Fruit fly (Drosophila melanogaster): ENCODE measurements around the gene CG1387.

The CG1387 gene

dm6 chrX:8407124-8407775 lies 21.7 kb downstream of the CG1387 start, which contains the start of gene PIG-T (continued):
- TF ChIP-seq CG7928 (GFP tag; optimal IDR thresholded peaks at IDR 0.05) (peak; percentile 87), amos (GFP tag; IDR thresholded peaks at IDR 0.05; ENCODE audit: partially characterized antibody) (peak; percentile 32; the same call in 1 of the 2 replicates), CG33213 (GFP tag; optimal IDR thresholded peaks at IDR 0.05) (peak; percentile 16), ems (GFP tag; optimal IDR thresholded peaks at IDR 0.05) (no peak), CG32767 (GFP tag; IDR thresholded peaks at IDR 0.05) (no peak), CG14441 (GFP tag; IDR thresholded peaks at IDR 0.05) (no peak), CrebB (tag; optimal IDR thresholded peaks at IDR 0.05) (no peak), CG10462 (GFP tag; optimal IDR thresholded peaks at IDR 0.05) (no peak)

DNA sequence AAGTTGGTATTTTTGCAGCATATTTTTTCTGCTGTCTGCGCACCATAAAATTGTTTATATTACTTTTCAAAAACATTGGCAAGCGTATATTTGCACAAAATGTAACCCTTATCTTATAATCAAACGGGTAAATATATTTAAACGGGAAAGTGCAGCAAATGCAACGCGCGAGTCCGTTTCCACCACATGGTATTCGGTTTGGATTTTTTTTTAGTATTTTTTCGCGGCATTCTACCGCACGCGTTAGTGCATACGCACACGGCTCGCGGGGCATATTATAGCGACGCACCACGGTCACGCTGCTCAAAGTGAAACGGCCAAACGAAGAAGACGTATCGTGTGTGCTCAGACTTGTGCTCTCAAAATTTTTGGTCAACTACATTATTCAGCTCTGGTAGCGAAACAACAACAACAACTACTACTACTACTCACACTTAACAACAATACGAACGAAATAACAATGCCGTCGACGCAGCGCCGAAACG lies 23.4 kb downstream of the CG1387 start, which contains the start of gene Trf2:
Gene Trf2 (plus strand): TSS at position 302 of the 485 bp plus-strand sequence.
- TF ChIP-seq cas (GFP tag; IDR thresholded peaks at IDR 0.05) (no peak), sim (GFP tag; IDR thresholded peaks at IDR 0.05) (no peak), CG17829 (tag; optimal IDR thresholded peaks at IDR 0.05) (no peak), CG6272 (GFP tag; IDR thresholded peaks at IDR 0.05) (no peak), abd-A (tag; optimal IDR thresholded peaks at IDR 0.05) (no peak), CG11398 (GFP tag; optimal IDR thresholded peaks at IDR 0.05) (no peak), CG9876 (GFP tag; optimal IDR thresholded peaks at IDR 0.05) (no peak), Vsx1 (GFP tag; optimal IDR thresholded peaks at IDR 0.05) (no peak), Lim3 (GFP tag; IDR thresholded peaks at IDR 0.05) (no peak), CG8359 (GFP tag; optimal IDR thresholded peaks at IDR 0.05; ENCODE audit: borderline replicate concordance) (peak; percentile 2), CG9797 (GFP tag; optimal IDR thresholded peaks at IDR 0.05) (peak; percentile 86), CG1792 (GFP tag; optimal IDR thresholded peaks at IDR 0.05) (no peak), stc (GFP tag; IDR thresholded peaks at IDR 0.05) (peak; percentile 29; the same call in 1 of the 2 replicates), emc (GFP tag; optimal IDR thresholded peaks at IDR 0.05) (no peak), Atf6 (GFP tag; IDR thresholded peaks at IDR 0.05) (0 out of 2 replicates have a peak, but pooled peaks have one; percentile 38), D19B (GFP tag; optimal IDR thresholded peaks at IDR 0.05) (no peak), sob (GFP tag; IDR thresholded peaks at IDR 0.05) (peak; percentile 31; the same call in 1 of the 2 replicates), grn (GFP tag; optimal IDR thresholded peaks at IDR 0.05) (no peak), CG32767 (GFP tag; IDR thresholded peaks at IDR 0.05) (no peak), Meics (GFP tag; optimal IDR thresholded peaks at IDR 0.05) (peak; percentile 22), E2f2 (GFP tag; IDR thresholded peaks at IDR 0.05) (peak; percentile 43; the same call in 1 of the 2 replicates), al (GFP tag; IDR thresholded peaks at IDR 0.05) (no peak), Hr3 (GFP tag; optimal IDR thresholded peaks at IDR 0.05) (no peak), TFAM (GFP tag; optimal IDR thresholded peaks at IDR 0.05) (no peak), CG7786 (GFP tag; optimal IDR thresholded peaks at IDR 0.05) (no peak), CG2116 (GFP tag; optimal IDR thresholded peaks at IDR 0.05) (peak; percentile 7), bcd (GFP tag; optimal IDR thresholded peaks at IDR 0.05) (no peak), Mrtf (GFP tag; IDR thresholded peaks at IDR 0.05) (no peak), CG6765 (GFP tag; optimal IDR thresholded peaks at IDR 0.05) (no peak), Hr39 (optimal IDR thresholded peaks at IDR 0.05) (no peak), Myb (GFP tag; optimal IDR thresholded peaks at IDR 0.05) (peak; percentile 52), vvl (GFP tag; IDR thresholded peaks at IDR 0.05) (peak; percentile 59), slbo (GFP tag; IDR thresholded peaks at IDR 0.05) (peak; percentile 38; the same call in 1 of the 2 replicates), ind (GFP tag; optimal IDR thresholded peaks at IDR 0.05) (no peak), vfl (GFP tag; optimal IDR thresholded peaks at IDR 0.05) (no peak), salm (tag; optimal IDR thresholded peaks at IDR 0.05) (no peak), hbn (GFP tag; IDR thresholded peaks at IDR 0.05; ENCODE audit: partially characterized antibody) (no peak), NFAT (GFP tag; IDR thresholded peaks at IDR 0.05) (0 out of 2 replicates have a peak, but pooled peaks have one; percentile 5), NC2β (GFP tag; optimal IDR thresholded peaks at IDR 0.05) (peak; percentile 35), CG17912 (GFP tag; optimal IDR thresholded peaks at IDR 0.05) (no peak), CG4707 (GFP tag; optimal IDR thresholded peaks at IDR 0.05) (peak; percentile 2), caup (GFP tag; optimal IDR thresholded peaks at IDR 0.05; ENCODE audit: severe bottlenecking) (peak; percentile 62)
